Fruit fly (Drosophila melanogaster) whole organism, larva: Measurements from ENCODE around the gene FucTA.
A peak's percentile ranks its signal among the peaks of the same experiment; 100 is the strongest.

Experiments
- noc ChIP-seq: fragments of 200-800 bp; sonication (Bioruptor generic); optimal IDR thresholded peaks from 3 replicates; lab custom pipeline; 2019; ENCODE audit warnings: missing biosample characterization, mild to moderate bottlenecking, missing genetic modification characterization, moderate library complexity

FucTA gene

dm6 chr3L:15108524-15108923 lies 38.4 kb upstream of the FucTA start:
- no peak for TF ChIP-seq noc (tag; lab: Kevin White, UChicago)

dm6 chr3L:15108948-15109347 lies 38.0 kb upstream of the FucTA start:
- no peak for TF ChIP-seq noc (tag; lab: Kevin White, UChicago)

dm6 chr3L:15113257-15113656 lies 33.7 kb upstream of the FucTA start, which contains the start of gene CG13458:
CG13458 (plus strand) TSS chr3L:15113557.
- no peak for TF ChIP-seq noc (tag; lab: Kevin White, UChicago)

DNA sequence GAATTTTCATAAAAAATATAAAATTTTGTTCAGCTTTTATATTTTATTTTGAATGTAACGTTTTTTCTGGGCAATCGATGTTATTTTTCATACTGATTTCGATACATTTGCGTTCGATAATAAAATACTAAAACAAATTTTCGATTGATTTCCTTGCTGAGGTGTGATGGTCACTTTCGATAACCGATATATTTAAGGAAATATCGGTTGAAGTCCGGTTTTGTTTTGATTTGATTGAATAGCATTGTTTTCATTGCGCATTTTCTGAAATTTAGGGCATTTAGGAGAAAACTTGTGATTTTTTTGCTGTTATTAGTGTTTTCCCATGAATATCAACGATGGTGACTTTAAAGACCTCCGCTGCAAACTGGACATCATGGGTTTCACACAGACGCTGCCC lies 30.4 kb upstream of the FucTA start, which contains the start of gene Cep135:
Cep135 (plus strand) TSS at position 202 of the 400 bp plus-strand sequence.
- TF ChIP-seq noc (tag; lab: Kevin White, UChicago), result no peak

DNA sequence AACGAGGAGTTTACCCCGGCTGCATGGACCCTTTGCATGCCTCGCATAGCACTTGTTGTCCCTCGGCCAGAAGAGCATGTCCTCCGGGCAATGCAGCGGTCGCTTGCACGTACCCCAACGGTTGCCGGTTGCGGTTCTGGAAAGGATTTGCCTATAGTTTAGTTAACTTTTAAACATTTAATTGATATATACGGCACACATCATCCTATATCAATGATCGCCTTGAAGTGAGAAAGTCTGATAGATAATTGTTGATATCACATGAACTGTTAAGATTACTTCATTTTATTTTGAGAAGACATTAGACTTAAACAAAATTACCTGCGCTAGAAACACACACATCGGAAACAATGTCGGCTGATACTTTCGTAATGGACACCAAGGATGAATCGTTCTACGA lies 25.7 kb upstream of the FucTA start, which contains the start of gene CG32847:
CG32847 (plus strand) TSS at position 301 of the 400 bp plus-strand sequence.
- TF ChIP-seq noc (tag; lab: Kevin White, UChicago), result no peak

DNA sequence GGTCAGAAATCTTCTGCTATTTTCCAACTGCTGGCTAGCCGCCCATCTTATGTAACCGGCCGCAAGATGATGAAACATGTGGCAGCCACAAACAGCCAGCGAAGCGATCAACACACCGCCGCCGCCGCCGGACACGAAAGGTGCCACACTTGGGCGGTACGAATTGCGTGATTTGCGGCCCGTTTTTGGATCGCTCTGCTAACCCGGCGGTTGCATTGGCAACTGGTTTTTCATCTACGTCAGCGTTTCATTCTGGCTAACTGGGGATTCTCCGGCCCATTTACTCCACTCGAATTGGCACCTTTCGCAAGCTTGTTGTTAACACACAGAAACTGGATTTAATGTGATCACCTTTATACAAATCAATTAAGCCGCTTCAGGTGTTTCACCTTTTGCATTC lies 23.2 kb upstream of the FucTA start:
- no peak for TF ChIP-seq noc (tag; lab: Kevin White, UChicago)

DNA sequence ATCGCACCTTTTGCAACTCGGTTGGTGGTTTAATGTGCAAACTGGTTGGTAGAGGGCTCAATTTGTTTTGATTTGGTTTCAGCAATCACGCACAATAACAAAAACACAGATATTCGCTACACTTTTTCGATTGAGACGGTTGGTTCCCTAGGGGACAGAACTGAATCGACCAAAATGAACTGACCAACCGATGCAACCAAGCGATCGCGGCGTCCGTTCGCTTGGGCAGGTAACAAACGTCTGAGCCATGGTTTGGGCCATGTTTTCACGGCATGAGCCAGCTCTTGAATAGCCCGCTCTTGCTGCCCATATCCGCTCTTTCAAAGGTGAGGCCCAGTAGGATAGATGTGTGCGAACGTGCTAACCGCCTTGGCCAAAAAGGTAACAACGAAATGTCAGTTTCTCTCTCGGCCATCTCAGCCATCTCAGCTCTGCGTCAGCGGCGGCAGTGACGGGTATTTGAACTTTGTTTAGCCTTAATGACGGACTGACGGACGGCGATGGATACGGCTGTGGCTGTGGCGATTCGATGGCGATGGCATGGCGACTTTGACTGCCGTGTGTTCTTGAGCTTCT lies 21.8 kb upstream of the FucTA start, which contains the start of gene CG16959:
CG16959 (minus strand) TSS at position 245 of the 576 bp plus-strand sequence.
- TF ChIP-seq noc (tag; lab: Kevin White, UChicago), result peak; percentile 9

dm6 chr3L:15125717-15126116 lies 21.2 kb upstream of the FucTA start:
- no peak for TF ChIP-seq noc (tag; lab: Kevin White, UChicago)

- TF ChIP-seq noc (tag; lab: Kevin White, UChicago), result no peak
Observed at dm6 chr3L:15131278-15131677, 15.7 kb upstream of the FucTA start, which contains the start of gene CG13457. CG13457 (minus strand) TSS chr3L:15131378.

- peak; percentile 94 for TF ChIP-seq noc (tag; lab: Kevin White, UChicago)
Observed at dm6 chr3L:15136659-15137572, 10.0 kb upstream of the FucTA start, which contains the start of gene CG12316. CG12316 (minus strand) TSS chr3L:15136934.

DNA sequence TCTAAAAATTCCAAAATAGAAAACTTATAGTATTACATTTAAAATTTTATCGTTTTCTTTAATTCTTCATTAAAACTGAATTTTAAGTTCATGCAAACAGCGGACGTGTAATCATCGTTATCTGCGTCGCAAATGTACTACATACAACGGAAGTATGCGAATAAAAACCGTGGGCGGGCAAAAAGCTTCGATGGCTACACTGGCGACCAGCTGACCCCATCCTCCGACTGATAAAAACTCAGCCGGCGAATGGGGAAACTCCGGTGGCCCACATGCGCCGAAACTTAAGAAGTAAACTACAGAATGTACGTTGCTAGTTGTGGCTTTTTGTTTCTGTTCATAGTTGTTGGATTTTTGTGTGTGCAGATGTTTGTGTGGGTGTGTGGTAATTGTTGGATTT lies 9.1 kb upstream of the FucTA start:
- TF ChIP-seq noc (tag; lab: Kevin White, UChicago), result no peak

DNA sequence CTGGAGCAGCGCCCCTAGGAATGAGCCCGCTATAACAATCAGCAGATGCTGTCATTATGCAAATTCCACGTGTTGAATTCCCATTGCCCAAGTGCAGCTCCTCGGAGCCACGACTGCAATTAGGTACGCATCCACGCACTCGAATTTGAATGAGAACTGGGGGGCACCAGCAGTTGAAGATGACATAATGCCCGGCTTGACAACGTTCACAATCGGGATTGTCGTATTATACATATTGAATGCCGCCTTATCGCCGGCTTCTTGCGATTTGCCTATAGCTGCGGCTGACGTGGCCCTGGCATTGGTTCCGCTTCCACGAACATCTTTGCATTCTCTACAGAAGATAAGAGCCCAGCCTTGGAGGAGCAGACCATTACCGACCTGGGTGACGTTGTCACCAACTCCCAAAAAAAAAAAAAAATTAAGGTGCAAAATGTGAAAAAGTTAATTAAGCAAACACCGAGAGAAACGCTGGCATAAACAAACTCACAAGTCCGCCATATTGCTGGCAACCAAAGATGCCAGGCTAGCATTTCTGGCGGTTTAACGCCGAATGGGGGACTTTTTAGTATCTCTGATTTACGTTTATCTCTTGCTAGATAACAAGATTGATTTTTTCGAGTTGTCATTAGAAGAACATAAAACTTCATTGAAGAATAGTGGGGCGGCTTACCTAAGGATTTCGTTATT lies 6.5 kb upstream of the FucTA start:
- no peak for TF ChIP-seq noc (tag; lab: Kevin White, UChicago)

DNA sequence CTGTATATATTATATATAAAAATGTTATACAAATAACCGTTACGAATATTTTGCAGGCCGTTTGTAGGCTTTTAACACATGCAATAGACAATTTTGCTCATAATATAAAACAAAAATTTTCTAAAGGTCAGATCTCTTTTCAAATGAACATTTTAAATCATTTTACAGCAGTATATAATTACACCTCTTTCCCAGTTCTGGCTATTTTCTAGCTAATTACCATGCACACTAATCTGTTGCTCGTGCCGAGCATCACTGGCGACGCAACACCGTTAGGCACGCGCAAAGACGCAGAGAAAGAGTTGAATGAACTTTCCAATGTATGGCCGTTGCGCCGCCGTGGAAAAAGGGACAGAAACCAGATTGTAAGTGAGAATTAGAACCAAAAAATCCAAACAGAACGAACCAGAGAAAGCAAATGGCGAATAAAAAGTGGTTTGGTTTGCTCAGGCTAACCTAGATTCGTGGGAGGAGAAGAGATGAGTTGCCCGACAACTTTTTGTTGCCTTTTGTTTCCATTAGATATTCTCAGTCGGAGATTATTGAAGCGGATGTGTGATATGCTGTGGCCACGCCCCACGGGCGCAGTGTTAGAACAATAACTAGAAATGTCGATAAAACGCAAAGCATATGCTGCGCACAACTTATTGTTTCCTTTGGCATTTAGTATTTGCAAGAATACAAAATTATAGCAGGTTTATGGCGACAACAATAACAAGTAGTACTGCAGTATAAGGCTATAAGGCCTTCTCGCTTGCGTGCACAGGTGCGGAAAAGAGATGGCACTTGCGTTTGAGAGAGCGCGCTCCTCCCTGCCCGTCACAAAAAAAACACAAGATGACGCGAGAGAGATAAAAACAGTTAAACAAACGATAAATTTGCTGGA lies 5.6 kb upstream of the FucTA start:
- no peak for TF ChIP-seq noc (tag; lab: Kevin White, UChicago)

DNA sequence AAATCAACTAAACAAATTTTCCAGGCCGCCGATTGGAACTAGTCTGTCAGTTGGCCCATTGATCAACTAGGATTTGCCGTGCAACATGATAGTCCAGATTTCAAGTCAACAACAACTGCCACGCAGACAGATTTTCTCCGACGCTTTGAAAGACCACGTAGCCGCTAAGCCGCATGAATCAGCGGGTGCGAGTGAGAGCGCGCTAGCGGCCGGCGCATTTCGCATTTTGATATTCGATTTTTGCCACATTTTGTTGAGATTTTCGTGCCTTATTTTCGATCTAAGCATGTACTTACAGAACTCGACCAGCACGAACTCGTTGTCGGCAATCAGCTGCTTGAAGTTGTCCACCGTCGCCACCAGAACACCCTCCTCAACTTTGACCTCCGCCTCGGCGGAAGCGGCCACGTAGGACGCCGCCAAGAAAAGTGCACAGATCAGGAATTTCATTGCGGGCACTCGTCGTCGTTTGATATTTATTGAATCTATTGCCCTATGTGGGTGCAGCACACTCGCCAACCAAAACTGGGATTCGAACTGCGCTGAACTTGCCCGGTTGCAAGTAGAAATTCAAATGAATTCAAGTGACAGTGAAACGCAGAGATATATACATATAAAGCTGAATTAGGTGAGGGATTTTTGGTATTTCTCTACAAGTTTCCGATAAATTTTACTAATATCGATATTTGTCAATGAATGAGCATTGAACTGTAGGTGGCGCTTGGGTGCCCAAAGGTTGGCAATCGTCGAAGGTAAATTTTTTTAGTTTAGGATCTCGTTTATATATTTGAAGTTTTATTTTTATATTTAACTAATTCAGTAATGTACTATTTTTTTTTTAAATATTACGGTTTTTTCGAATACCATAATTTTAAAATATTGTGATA lies 4.7 kb upstream of the FucTA start, which contains the start of gene Pdi:
Pdi (minus strand) TSS at position 837 of the 887 bp plus-strand sequence.
- TF ChIP-seq noc (tag; lab: Kevin White, UChicago), result peak; percentile 51
